Worm (Caenorhabditis elegans) whole organism, young adult: ENCODE data around the gene T19C4.5.

Experiments used
- B0035.1 ChIP-seq: sonication (generic microtip); optimal IDR thresholded peaks from 2 replicates; lab custom pipeline; 2016; ENCODE audit warnings: missing genetic modification characterization, mild to moderate bottlenecking, missing compliant biosample characterization, missing genotype, missing genetic modification reagents
- F10E7.11 ChIP-seq: sonication (generic microtip); optimal IDR thresholded peaks from 2 replicates; lab custom pipeline; 2017; ENCODE audit warnings: mild to moderate bottlenecking, missing genetic modification characterization, moderate library complexity, missing compliant biosample characterization
- F22D6.2 ChIP-seq: sonication (generic microtip); optimal IDR thresholded peaks from 2 replicates; lab custom pipeline; 2016; ENCODE audit warnings: mild to moderate bottlenecking, missing genetic modification characterization, missing compliant biosample characterization
- T26A5.8 ChIP-seq: sonication (generic microtip); optimal IDR thresholded peaks from 2 replicates; lab custom pipeline; 2016; ENCODE audit warnings: missing genetic modification characterization, missing compliant biosample characterization
- Y53G8AR.9 ChIP-seq: fragments of 200-800 bp; sonication (Bioruptor generic); conservative IDR thresholded peaks from 2 replicates; pipeline ENCODE4 v1.3.6; 2022; ENCODE audit warnings: missing genetic modification reagents, missing genetic modification characterization, missing compliant biosample characterization
- Y67H2A.10 ChIP-seq: fragments of 200-800 bp; sonication (Bioruptor generic); conservative IDR thresholded peaks from 2 replicates; pipeline ENCODE4 v1.3.6; 2022; ENCODE audit warnings: missing genetic modification reagents, missing genetic modification characterization, missing compliant biosample characterization
- Y79H2A.3 ChIP-seq: fragments of 200-800 bp; sonication (Bioruptor generic); conservative IDR thresholded peaks from 2 replicates; pipeline ENCODE4 v1.3.6; 2022; ENCODE audit warnings: missing genetic modification reagents, missing genetic modification characterization, missing compliant biosample characterization
- ama-1 ChIP-seq, 3 experiments: fragments of 150-350 bp in 1 of 3; sonication (generic microtip) in 2 of 3; optimal IDR thresholded peaks; 2 replicates each; lab custom pipeline; 2014 to 2018; ENCODE audit warnings: missing biosample characterization in 2 of 3, missing genetic modification characterization in 2 of 3, missing genetic modification reagents in 2 of 3
- attf-5 ChIP-seq: fragments of 200-800 bp; sonication (Bioruptor generic); optimal IDR thresholded peaks from 2 replicates; lab custom pipeline; 2018; ENCODE audit warnings: mild to moderate bottlenecking, missing genetic modification characterization, missing compliant biosample characterization
- ccch-3 ChIP-seq: fragments of 200-800 bp; sonication (Bioruptor generic); optimal IDR thresholded peaks from 2 replicates; lab custom pipeline; 2018; ENCODE audit warnings: mild to moderate bottlenecking, missing genetic modification characterization, missing compliant biosample characterization
- cebp-1 ChIP-seq, 2 experiments: fragments of 200-800 bp in 1 of 2; sonication (Bioruptor generic) in 1 of 2; sonication (generic microtip) in 1 of 2; IDR thresholded peaks in 1 of 2; optimal IDR thresholded peaks in 1 of 2; 2 replicates each; pipeline versions ENCODE4 v1.3.6 to Lab custom; 2017 to 2022; ENCODE audit warnings: missing compliant biosample characterization in 2 of 2, missing genetic modification characterization in 2 of 2, mild to moderate bottlenecking in 1 of 2, missing genetic modification reagents in 1 of 2, moderate library complexity in 1 of 2
- ceh-100 ChIP-seq: fragments of 200-800 bp; sonication (Bioruptor generic); IDR thresholded peaks from 2 replicates; pipeline ENCODE4 v1.3.6; 2022; ENCODE audit warnings: missing genetic modification reagents, missing genetic modification characterization, missing compliant biosample characterization
- ceh-91 ChIP-seq: fragments of 200-800 bp; sonication (Bioruptor generic); IDR thresholded peaks from 2 replicates; pipeline ENCODE4 v1.3.6; 2022; ENCODE audit warnings: missing genetic modification reagents, missing genetic modification characterization, missing compliant biosample characterization
- ets-4 ChIP-seq: fragments of 200-800 bp; sonication (Bioruptor generic); optimal IDR thresholded peaks from 2 replicates; lab custom pipeline; 2018; ENCODE audit warnings: mild to moderate bottlenecking, missing genetic modification characterization, missing compliant biosample characterization
- hmg-1.2 ChIP-seq: fragments of 200-800 bp; sonication (Bioruptor generic); IDR thresholded peaks from 2 replicates; pipeline ENCODE4 v1.3.6; 2022; ENCODE audit warnings: missing genetic modification reagents, missing genetic modification characterization, missing compliant biosample characterization
- let-526 ChIP-seq: fragments of 200-800 bp; sonication (Bioruptor generic); IDR thresholded peaks from 2 replicates; pipeline ENCODE4 v1.3.6; 2022; ENCODE audit warnings: missing genetic modification reagents, missing genetic modification characterization, missing compliant biosample characterization
- let-607 ChIP-seq, 2 experiments: fragments of 200-800 bp in 1 of 2; sonication (Bioruptor generic) in 1 of 2; sonication (generic microtip) in 1 of 2; optimal IDR thresholded peaks; 2 replicates each; lab custom pipeline; 2016 to 2018; ENCODE audit warnings: mild to moderate bottlenecking in 2 of 2, missing compliant biosample characterization in 2 of 2, missing genetic modification characterization in 2 of 2, moderate library complexity in 2 of 2, missing genotype in 1 of 2
- lin-40 ChIP-seq: sonication (generic microtip); optimal IDR thresholded peaks from 2 replicates; lab custom pipeline; 2016; ENCODE audit warnings: missing genetic modification characterization, mild to moderate bottlenecking, missing compliant biosample characterization, missing genotype, missing genetic modification reagents
- madf-6 ChIP-seq: fragments of 200-800 bp; sonication (Bioruptor generic); IDR thresholded peaks from 2 replicates; pipeline ENCODE4 v1.3.6; 2022; ENCODE audit warnings: missing genetic modification reagents, missing genetic modification characterization, missing compliant biosample characterization
- nhr-120 ChIP-seq: fragments of 200-800 bp; sonication (Bioruptor generic); IDR thresholded peaks from 2 replicates; pipeline ENCODE4 v1.3.6; 2022; ENCODE audit warnings: missing genetic modification characterization, missing compliant biosample characterization
- nhr-80 ChIP-seq: sonication (generic microtip); optimal IDR thresholded peaks from 2 replicates; lab custom pipeline; 2016; ENCODE audit warnings: missing genetic modification characterization, missing compliant biosample characterization
- pha-4 ChIP-seq: fragments of 150-350 bp; sonication (generic microtip); optimal IDR thresholded peaks from 2 replicates; lab custom pipeline; 2014; ENCODE audit warnings: missing biosample characterization, missing genetic modification reagents, missing genetic modification characterization
- sea-2 ChIP-seq: fragments of 200-800 bp; sonication (Bioruptor generic); IDR thresholded peaks from 2 replicates; pipeline ENCODE4 v1.3.6; 2022; ENCODE audit warnings: missing genetic modification characterization, missing compliant biosample characterization
- snpc-4 ChIP-seq, 5 experiments: fragments of 150-350 bp in 1 of 5; sonication (generic microtip) in 4 of 5; optimal IDR thresholded peaks; 2 replicates each; lab custom pipeline; 2014 to 2018; ENCODE audit warnings: missing genetic modification characterization in 5 of 5, missing biosample characterization in 3 of 5, antibody characterized with exemption in 2 of 5, mild to moderate bottlenecking in 2 of 5, missing compliant biosample characterization in 2 of 5, missing genotype in 2 of 5, moderate library complexity in 2 of 5, missing genetic modification reagents in 1 of 5
- sptf-2 ChIP-seq: fragments of 200-800 bp; sonication (Bioruptor generic); optimal IDR thresholded peaks from 2 replicates; lab custom pipeline; 2018; ENCODE audit warnings: mild to moderate bottlenecking, missing genetic modification characterization, missing compliant biosample characterization
- tbp1 ChIP-seq: fragments of 200-800 bp; sonication (Bioruptor generic); optimal IDR thresholded peaks from 2 replicates; lab custom pipeline; 2018; ENCODE audit warnings: mild to moderate bottlenecking, missing genetic modification characterization, missing compliant biosample characterization
- tlf-1 ChIP-seq: fragments of 200-800 bp; sonication (Bioruptor generic); optimal IDR thresholded peaks from 2 replicates; lab custom pipeline; 2018; ENCODE audit warnings: mild to moderate bottlenecking, missing genetic modification characterization, missing compliant biosample characterization
- unc-62 ChIP-seq: fragments of 150-350 bp; optimal IDR thresholded peaks from 2 replicates; lab custom pipeline; 2014; ENCODE audit warnings: missing biosample characterization, missing genetic modification reagents, missing genetic modification characterization
- xnd-1 ChIP-seq: sonication (generic microtip); optimal IDR thresholded peaks from 2 replicates; lab custom pipeline; 2016; ENCODE audit warnings: missing genotype, missing genetic modification reagents, missing genetic modification characterization, missing compliant biosample characterization
- ztf-18 ChIP-seq: sonication (generic microtip); optimal IDR thresholded peaks from 2 replicates; lab custom pipeline; 2016; ENCODE audit warnings: missing genotype, mild to moderate bottlenecking, missing genetic modification characterization, missing compliant biosample characterization
- ztf-26 ChIP-seq: sonication (generic microtip); optimal IDR thresholded peaks from 2 replicates; lab custom pipeline; 2017; ENCODE audit warnings: missing genetic modification characterization, missing compliant biosample characterization
- ztf-28 ChIP-seq: fragments of 200-800 bp; sonication (Bioruptor generic); IDR thresholded peaks from 2 replicates; pipeline ENCODE4 v1.3.6; 2022; ENCODE audit warnings: missing genetic modification reagents, missing genetic modification characterization, missing compliant biosample characterization

Gene T19C4.5

ce11 chrV:11140326-11140725 lies 31.7 kb upstream of the T19C4.5 start:
- TF ChIP-seq ztf-26 (tag; lab: Kevin White, UChicago) (no peak), nhr-80 (tag; lab: Kevin White, UChicago) (peak; percentile 44), attf-5 (peak; percentile 47), hmg-1.2 (GFP tag; lab: Robert Waterston, UW) (peak; percentile 19; the same call in 1 of the 2 replicates)

ce11 chrV:11141179-11141578 lies 30.8 kb upstream of the T19C4.5 start, which contains the start of gene folt-1:
folt-1 (plus strand) TSS chrV:11141479.
- TF ChIP-seq ztf-28 (GFP tag; lab: Robert Waterston, UW) (no peak), ccch-3 (GFP tag; lab: Kevin White, UChicago) (no peak), ceh-91 (GFP tag; lab: Robert Waterston, UW) (no peak), nhr-120 (GFP tag; lab: Robert Waterston, UW) (no peak), F22D6.2 (tag; lab: Kevin White, UChicago) (no peak), unc-62 (no peak), madf-6 (GFP tag; lab: Robert Waterston, UW) (no peak), let-526 (GFP tag; lab: Robert Waterston, UW) (no peak), ceh-100 (GFP tag; lab: Robert Waterston, UW) (no peak), hmg-1.2 (GFP tag; lab: Robert Waterston, UW) (no peak), let-607 (tag; optimal IDR thresholded peaks at IDR 0.05; lab: Kevin White, UChicago) (no peak), ama-1 (optimal IDR thresholded peaks at IDR 0.05; lab: Kevin White, UChicago) (no peak), ama-1 (GFP tag; optimal IDR thresholded peaks at IDR 0.05; lab: Kevin White, UChicago) (no peak), xnd-1 (tag; lab: Kevin White, UChicago) (no peak), Y79H2A.3 (GFP tag; lab: Robert Waterston, UW) (no peak), F10E7.11 (tag; lab: Kevin White, UChicago) (no peak), T26A5.8 (tag; lab: Kevin White, UChicago) (no peak), sptf-2 (GFP tag; lab: Kevin White, UChicago) (no peak), sea-2 (GFP tag; lab: Robert Waterston, UW) (no peak), ztf-18 (tag; lab: Kevin White, UChicago) (no peak)

ce11 chrV:11144694-11145093 lies 27.3 kb upstream of the T19C4.5 start, which contains the start of gene C06H2.7:
C06H2.7 (minus strand) TSS chrV:11144794.
- TF ChIP-seq tlf-1 (GFP tag; lab: Kevin White, UChicago) = no peak
- no peak for TF ChIP-seq B0035.1 (tag; lab: Kevin White, UChicago)
- TF ChIP-seq Y53G8AR.9 (GFP tag; lab: Robert Waterston, UW) = no peak
- no peak for TF ChIP-seq lin-40
- no peak for TF ChIP-seq cebp-1 (GFP tag; IDR thresholded peaks at IDR 0.05; lab: Robert Waterston, UW)
- TF ChIP-seq cebp-1 (tag; optimal IDR thresholded peaks at IDR 0.05; lab: Kevin White, UChicago) = no peak
- TF ChIP-seq tbp1 (GFP tag; lab: Kevin White, UChicago) = no peak
- TF ChIP-seq snpc-4 (GFP tag; optimal IDR thresholded peaks at IDR 0.05; lab: Kevin White, UChicago) = no peak
- no peak for TF ChIP-seq snpc-4 (tag; optimal IDR thresholded peaks at IDR 0.05; lab: Kevin White, UChicago)
- no peak for TF ChIP-seq pha-4 (tag; lab: Kevin White, UChicago)
- no peak for TF ChIP-seq T26A5.8 (tag; lab: Kevin White, UChicago)
- no peak for TF ChIP-seq ets-4 (GFP tag; lab: Kevin White, UChicago)
- TF ChIP-seq Y67H2A.10 (GFP tag; lab: Robert Waterston, UW) = no peak
